Worm (Caenorhabditis elegans): ENCODE results near the gene F54B3.1.

The F54B3.1 gene

ce11 chrII:10248355-10249041, 2.6 kb upstream of the F54B3.1 start, which contains the start of gene atad-3 (continued):
- TF ChIP-seq egl-27 (tag; optimal IDR thresholded peaks at IDR 0.05) (no peak), rnt-1 (tag; optimal IDR thresholded peaks at IDR 0.05) (peak; percentile 99), ama-1 (optimal IDR thresholded peaks at IDR 0.05) (no peak), snu-23 (GFP tag; optimal IDR thresholded peaks at IDR 0.05) (peak; percentile 92), ceh-82 (tag; optimal IDR thresholded peaks at IDR 0.05) (peak; percentile 87 to 95 (median 90)), nhr-85 (tag) (peak; percentile 87), nhr-11 (tag; optimal IDR thresholded peaks at IDR 0.05) (peak; percentile 84), ztf-4 (tag; optimal IDR thresholded peaks at IDR 0.05) (peak; percentile 59), blmp-1 (tag; optimal IDR thresholded peaks at IDR 0.05) (peak; percentile 49), C04F5.9 (tag; optimal IDR thresholded peaks at IDR 0.05) (peak; percentile 83), grh-1 (GFP tag; IDR thresholded peaks at IDR 0.05) (peak; percentile 85), nhr-90 (tag; optimal IDR thresholded peaks at IDR 0.05; ENCODE audit: poor library complexity) (peak; percentile 93), ces-1 (GFP tag; optimal IDR thresholded peaks at IDR 0.05) (no peak), lin-39 (tag; optimal IDR thresholded peaks at IDR 0.05) (peak; percentile 44), zag-1 (tag; optimal IDR thresholded peaks at IDR 0.05) (no peak), hpl-2 (GFP tag; optimal IDR thresholded peaks at IDR 0.05) (no peak), C16A3.4 (tag; optimal IDR thresholded peaks at IDR 0.05) (peak; percentile 76), nhr-84 (tag; optimal IDR thresholded peaks at IDR 0.05) (no peak), ceh-8 (GFP tag; optimal IDR thresholded peaks at IDR 0.05) (peak; percentile 64), lsy-2 (tag; optimal IDR thresholded peaks at IDR 0.05) (peak; percentile 89 to 90), mdl-1 (tag; optimal IDR thresholded peaks at IDR 0.05) (peak in 1 of 2 experiments; percentile 75), tlp-1 (tag; optimal IDR thresholded peaks at IDR 0.05) (no peak), efl-3 (GFP tag; optimal IDR thresholded peaks at IDR 0.05) (no peak), snpc-4 (tag; optimal IDR thresholded peaks at IDR 0.05) (peak; percentile 67), nhr-237 (tag; optimal IDR thresholded peaks at IDR 0.05) (peak; percentile 70), mep-1 (tag; optimal IDR thresholded peaks at IDR 0.05) (peak; percentile 88), dpl-1 (GFP tag; optimal IDR thresholded peaks at IDR 0.05) (peak; percentile 78 to 84 (median 81)), ztf-11 (tag; optimal IDR thresholded peaks at IDR 0.05) (peak in 1 of 2 experiments; percentile 91), nhr-20 (tag; optimal IDR thresholded peaks at IDR 0.05) (peak; percentile 92), pax-3 (tag; optimal IDR thresholded peaks at IDR 0.05) (peak; percentile 83), unc-98 (GFP tag; IDR thresholded peaks at IDR 0.05) (peak; percentile 97), mef-2 (tag; optimal IDR thresholded peaks at IDR 0.05) (no peak), elt-3 (tag; optimal IDR thresholded peaks at IDR 0.05) (peak in 3 of 6 experiments; percentile 48 to 65 (median 58)), fkh-8 (tag; optimal IDR thresholded peaks at IDR 0.05) (peak; percentile 93), nhr-28 (tag; optimal IDR thresholded peaks at IDR 0.05) (no peak), fkh-10 (GFP tag; optimal IDR thresholded peaks at IDR 0.05) (peak; percentile 66), Y116A8C.19 (tag; optimal IDR thresholded peaks at IDR 0.05; ENCODE audit: borderline replicate concordance) (no peak), sup-37 (GFP tag; optimal IDR thresholded peaks at IDR 0.05) (no peak), nhr-77 (tag; optimal IDR thresholded peaks at IDR 0.05) (peak; percentile 83), F16B12.6 (tag; optimal IDR thresholded peaks at IDR 0.05) (peak; percentile 67), efl-1 (optimal IDR thresholded peaks at IDR 0.05) (peak; percentile 87 to 89), efl-1 (GFP tag; optimal IDR thresholded peaks at IDR 0.05 in 1 of 2) (peak; percentile 79 to 98), egl-13 (tag; optimal IDR thresholded peaks at IDR 0.05) (peak; percentile 83), nhr-71 (tag; optimal IDR thresholded peaks at IDR 0.05) (peak; percentile 95), hlh-17 (GFP tag; optimal IDR thresholded peaks at IDR 0.05; ENCODE audit: borderline replicate concordance) (no peak), mab-9 (GFP tag; IDR thresholded peaks at IDR 0.05) (peak; percentile 95), fos-1 (tag; optimal IDR thresholded peaks at IDR 0.05) (peak; percentile 69), dsc-1 (tag; optimal IDR thresholded peaks at IDR 0.05) (peak; percentile 83), aha-1 (tag; optimal IDR thresholded peaks at IDR 0.05) (peak; percentile 57), aly-2 (tag; optimal IDR thresholded peaks at IDR 0.05) (peak; percentile 76), unc-62 (GFP tag; optimal IDR thresholded peaks at IDR 0.05) (no peak), lin-13 (GFP tag; optimal IDR thresholded peaks at IDR 0.05) (peak; percentile 90)
